Worm (Caenorhabditis elegans) whole organism, L4 larva: ENCODE data around the gene chil-23.

Experiments
- F10B5.3 ChIP-seq: sonication (generic microtip); optimal IDR thresholded peaks from 2 replicates; lab custom pipeline; 2016; ENCODE audit warnings: mild to moderate bottlenecking, missing genetic modification characterization, missing compliant biosample characterization
- F37D6.2 ChIP-seq: sonication (generic microtip); optimal IDR thresholded peaks from 2 replicates; lab custom pipeline; 2016; ENCODE audit warnings: mild to moderate bottlenecking, missing genetic modification characterization, missing compliant biosample characterization
- F44E2.7 ChIP-seq: fragments of 200-800 bp; sonication (Bioruptor generic); IDR thresholded peaks from 2 replicates; pipeline ENCODE4 v2.1.2; 2022; ENCODE audit warnings: missing genetic modification characterization, missing compliant biosample characterization
- F49E8.2 ChIP-seq: sonication (generic microtip); optimal IDR thresholded peaks from 2 replicates; lab custom pipeline; 2016; ENCODE audit warnings: missing compliant biosample characterization, mild to moderate bottlenecking, missing genetic modification characterization, borderline replicate concordance
- R02D3.7 ChIP-seq: fragments of 150-350 bp; sonication (generic microtip); optimal IDR thresholded peaks from 3 replicates; lab custom pipeline; 2014; ENCODE audit warnings: missing biosample characterization, missing genetic modification characterization
- Y75B8A.6 ChIP-seq: fragments of 200-800 bp; sonication (Bioruptor generic); IDR thresholded peaks from 2 replicates; pipeline ENCODE4 v1.3.6; 2022; ENCODE audit warnings: missing genetic modification reagents, missing genetic modification characterization, missing compliant biosample characterization
- ZK337.2 ChIP-seq: fragments of 200-800 bp; sonication (Bioruptor generic); IDR thresholded peaks from 2 replicates; pipeline ENCODE4 v1.3.6; 2022; ENCODE audit warnings: missing genetic modification reagents, missing genetic modification characterization, missing compliant biosample characterization
- aha-1 ChIP-seq: fragments of 150-350 bp; peaks from one replicate; lab custom pipeline; 2014; ENCODE audit warnings: missing biosample characterization, missing genetic modification characterization
- aly-2 ChIP-seq: sonication (generic microtip); optimal IDR thresholded peaks from 2 replicates; lab custom pipeline; 2018; ENCODE audit warnings: missing biosample characterization, missing genetic modification characterization
- ceh-20 ChIP-seq: fragments of 200-800 bp; sonication (Bioruptor generic); IDR thresholded peaks from 2 replicates; pipeline ENCODE4 v1.3.6; 2022; ENCODE audit warnings: missing genetic modification reagents, missing genetic modification characterization, missing compliant biosample characterization
- ceh-32 ChIP-seq: sonication (generic microtip); optimal IDR thresholded peaks from 2 replicates; lab custom pipeline; 2016; ENCODE audit warnings: mild to moderate bottlenecking, missing genetic modification characterization, missing compliant biosample characterization; ENCODE audit not compliant: poor library complexity
- ceh-82 ChIP-seq: sonication (generic microtip); optimal IDR thresholded peaks from 2 replicates; lab custom pipeline; 2017; ENCODE audit warnings: missing biosample characterization, missing genetic modification characterization
- ces-1 ChIP-seq: fragments of 150-350 bp; sonication (generic microtip); optimal IDR thresholded peaks from 4 replicates; lab custom pipeline; 2014; ENCODE audit warnings: missing biosample characterization, missing genetic modification reagents, missing genetic modification characterization
- ctbp-1 ChIP-seq: fragments of 200-800 bp; sonication (Bioruptor generic); IDR thresholded peaks from 2 replicates; pipeline ENCODE4 v1.3.6; 2022; ENCODE audit warnings: missing genetic modification reagents, missing genetic modification characterization, missing compliant biosample characterization
- daf-12 ChIP-seq: fragments of 150-350 bp; optimal IDR thresholded peaks from 2 replicates; lab custom pipeline; 2014; ENCODE audit warnings: missing biosample characterization, missing genetic modification reagents, missing genetic modification characterization
- daf-16 ChIP-seq, 3 experiments: sonication (generic microtip); optimal IDR thresholded peaks; 2 replicates each; lab custom pipeline; 2016 to 2017; ENCODE audit warnings: missing genetic modification characterization in 3 of 3, missing genetic modification reagents in 3 of 3, mild to moderate bottlenecking in 2 of 3, missing compliant biosample characterization in 2 of 3, missing biosample characterization in 1 of 3, moderate library complexity in 1 of 3
- daf-8 ChIP-seq: fragments of 200-800 bp; sonication (Bioruptor generic); IDR thresholded peaks from 2 replicates; pipeline ENCODE4 v1.3.6; 2022; ENCODE audit warnings: missing genetic modification characterization, missing compliant biosample characterization
- dmd-6 ChIP-seq: fragments of 200-800 bp; sonication (Bioruptor generic); IDR thresholded peaks from 2 replicates; pipeline ENCODE4 v1.3.6; 2022; ENCODE audit warnings: missing genetic modification reagents, missing genetic modification characterization, missing compliant biosample characterization
- duxl-1 ChIP-seq: sonication (generic microtip); optimal IDR thresholded peaks from 2 replicates; lab custom pipeline; 2016; ENCODE audit warnings: mild to moderate bottlenecking, missing genetic modification characterization, moderate library complexity, missing compliant biosample characterization; ENCODE audit not compliant: poor library complexity
- dve-1 ChIP-seq: sonication (generic microtip); optimal IDR thresholded peaks from 2 replicates; lab custom pipeline; 2017; ENCODE audit warnings: antibody characterized with exemption, mild to moderate bottlenecking, missing genetic modification characterization, missing compliant biosample characterization; ENCODE audit not compliant: insufficient read depth
- fos-1 ChIP-seq: fragments of 150-350 bp; optimal IDR thresholded peaks from 2 replicates; lab custom pipeline; 2014; ENCODE audit warnings: missing biosample characterization, missing genetic modification characterization
- hif-1 ChIP-seq, 2 experiments: sonication (generic microtip); optimal IDR thresholded peaks; 2 replicates each; lab custom pipeline; 2016 to 2017; ENCODE audit warnings: missing compliant biosample characterization in 2 of 2, missing genetic modification characterization in 2 of 2, missing genetic modification reagents in 2 of 2, missing genotype in 2 of 2, mild to moderate bottlenecking in 1 of 2
- hlh-11 ChIP-seq: fragments of 200-800 bp; sonication (Bioruptor generic); optimal IDR thresholded peaks from 2 replicates; lab custom pipeline; 2018; ENCODE audit warnings: mild to moderate bottlenecking, missing genetic modification characterization, missing compliant biosample characterization
- hlh-30 ChIP-seq: sonication (generic microtip); optimal IDR thresholded peaks from 2 replicates; lab custom pipeline; 2017; ENCODE audit warnings: antibody characterized with exemption, mild to moderate bottlenecking, missing genetic modification characterization, missing compliant biosample characterization; ENCODE audit not compliant: insufficient read depth
- lin-1 ChIP-seq: fragments of 200-800 bp; sonication (Bioruptor generic); IDR thresholded peaks from 2 replicates; pipeline ENCODE4 v1.3.6; 2022; ENCODE audit warnings: missing genetic modification reagents, missing genetic modification characterization, missing compliant biosample characterization
- lin-38 ChIP-seq: fragments of 200-800 bp; sonication (Bioruptor generic); IDR thresholded peaks from 2 replicates; pipeline ENCODE4 v1.3.6; 2022; ENCODE audit warnings: missing genetic modification reagents, missing genetic modification characterization, missing compliant biosample characterization
- lir-3 ChIP-seq: sonication (generic microtip); optimal IDR thresholded peaks from 2 replicates; lab custom pipeline; 2016; ENCODE audit warnings: mild to moderate bottlenecking, missing genetic modification characterization, missing compliant biosample characterization
- lsy-2 ChIP-seq, 2 experiments: fragments of 150-350 bp in 1 of 2; sonication (generic microtip) in 1 of 2; optimal IDR thresholded peaks; 2 replicates each; lab custom pipeline; 2014 to 2017; ENCODE audit warnings: missing biosample characterization in 2 of 2, missing genetic modification characterization in 2 of 2
- nhr-28 ChIP-seq: fragments of 150-350 bp; optimal IDR thresholded peaks from 2 replicates; lab custom pipeline; 2014; ENCODE audit warnings: missing biosample characterization, missing genetic modification characterization
- nhr-6 ChIP-seq: fragments of 150-350 bp; optimal IDR thresholded peaks from 2 replicates; lab custom pipeline; 2014; ENCODE audit warnings: missing biosample characterization, missing genetic modification characterization
- nhr-77 ChIP-seq: fragments of 150-350 bp; optimal IDR thresholded peaks from 2 replicates; lab custom pipeline; 2014; ENCODE audit warnings: missing biosample characterization, missing genetic modification characterization
- pqm-1 ChIP-seq: sonication (generic microtip); optimal IDR thresholded peaks from 2 replicates; lab custom pipeline; 2017; ENCODE audit warnings: missing biosample characterization, missing genetic modification characterization
- sdz-12 ChIP-seq: fragments of 200-800 bp; sonication (Bioruptor generic); optimal IDR thresholded peaks from 2 replicates; lab custom pipeline; 2018; ENCODE audit warnings: mild to moderate bottlenecking, missing genetic modification characterization, missing compliant biosample characterization
- spr-1 ChIP-seq: sonication (generic microtip); optimal IDR thresholded peaks from 2 replicates; lab custom pipeline; 2016; ENCODE audit warnings: mild to moderate bottlenecking, missing genetic modification characterization, missing compliant biosample characterization
- unc-62 ChIP-seq, 3 experiments: fragments of 150-350 bp in 1 of 3; sonication (generic microtip); optimal IDR thresholded peaks in 2 of 3; peaks in 1 of 3; 1 replicate in 1 of 3; 2 replicates in 2 of 3; lab custom pipeline; 2014 to 2017; ENCODE audit warnings: missing biosample characterization in 3 of 3, missing genetic modification characterization in 3 of 3, missing genetic modification reagents in 3 of 3, missing genotype in 1 of 3
- vab-7 ChIP-seq: fragments of 200-800 bp; sonication (Bioruptor generic); IDR thresholded peaks from 2 replicates; pipeline ENCODE4 v1.3.6; 2022; ENCODE audit warnings: missing genetic modification reagents, missing genetic modification characterization, missing compliant biosample characterization
- zfp-2 ChIP-seq: sonication (generic microtip); optimal IDR thresholded peaks from 2 replicates; lab custom pipeline; 2016; ENCODE audit warnings: mild to moderate bottlenecking, missing genetic modification characterization, missing compliant biosample characterization
- zip-2 ChIP-seq: fragments of 150-350 bp; optimal IDR thresholded peaks from 2 replicates; lab custom pipeline; 2014; ENCODE audit warnings: missing biosample characterization, missing genetic modification characterization

chil-23 gene

DNA sequence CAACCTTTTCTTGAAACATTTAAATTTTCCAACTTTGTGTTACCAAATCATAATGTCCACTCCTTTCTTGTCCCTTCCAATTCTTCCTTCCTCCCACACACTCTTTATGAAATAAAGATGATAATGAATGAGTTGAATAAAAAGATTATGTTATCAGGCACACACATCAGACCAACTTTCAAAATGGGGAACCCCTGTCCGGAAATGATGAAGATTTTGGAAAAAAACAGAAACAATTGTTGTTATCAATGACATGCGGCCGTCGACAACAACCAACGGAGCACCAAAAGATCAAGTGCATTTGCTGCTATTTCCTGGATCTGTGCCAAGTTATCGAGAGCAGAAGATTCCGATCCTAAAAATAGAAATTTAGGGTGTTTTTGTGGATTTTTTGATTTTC, 14.9 kb upstream of the chil-23 start:
- TF ChIP-seq dve-1 (tag; lab: Kevin White, UChicago), result peak; percentile 39
- peak; percentile 17 for TF ChIP-seq pqm-1 (tag; lab: Kevin White, UChicago)
- no peak for TF ChIP-seq nhr-6
- peak; percentile 42; the same call in 1 of the 2 replicates for TF ChIP-seq lin-1 (GFP tag; lab: Robert Waterston, UW)
- TF ChIP-seq hlh-11 (tag; lab: Kevin White, UChicago), result peak; percentile 30
- TF ChIP-seq nhr-28 (tag; lab: Kevin White, UChicago), result peak; percentile 54
- TF ChIP-seq daf-12 (tag; lab: Kevin White, UChicago), result no peak
- peak; percentile 37 for TF ChIP-seq aha-1 (tag; lab: Kevin White, UChicago)
- peak in 1 of 2 experiments; percentile 21 for TF ChIP-seq daf-16 (GFP tag; optimal IDR thresholded peaks at IDR 0.05; lab: Kevin White, UChicago)
- TF ChIP-seq daf-16 (tag; optimal IDR thresholded peaks at IDR 0.05; lab: Kevin White, UChicago), result peak; percentile 78
- TF ChIP-seq ceh-20 (GFP tag; lab: Robert Waterston, UW), result no peak
- peak in 1 of 2 experiments; percentile 59 for TF ChIP-seq hif-1 (tag; optimal IDR thresholded peaks at IDR 0.05; lab: Kevin White, UChicago)
- TF ChIP-seq unc-62 (GFP tag; optimal IDR thresholded peaks at IDR 0.05 in 1 of 2; lab: Kevin White, UChicago), result peak in 1 of 2 experiments; percentile 90
- no peak for TF ChIP-seq unc-62 (tag; optimal IDR thresholded peaks at IDR 0.05; lab: Kevin White, UChicago)
- peak; percentile 66 for TF ChIP-seq dmd-6 (GFP tag; lab: Robert Waterston, UW)
- no peak for TF ChIP-seq zip-2 (tag; lab: Kevin White, UChicago)
- TF ChIP-seq, all 104 proteins: peak for 10

DNA sequence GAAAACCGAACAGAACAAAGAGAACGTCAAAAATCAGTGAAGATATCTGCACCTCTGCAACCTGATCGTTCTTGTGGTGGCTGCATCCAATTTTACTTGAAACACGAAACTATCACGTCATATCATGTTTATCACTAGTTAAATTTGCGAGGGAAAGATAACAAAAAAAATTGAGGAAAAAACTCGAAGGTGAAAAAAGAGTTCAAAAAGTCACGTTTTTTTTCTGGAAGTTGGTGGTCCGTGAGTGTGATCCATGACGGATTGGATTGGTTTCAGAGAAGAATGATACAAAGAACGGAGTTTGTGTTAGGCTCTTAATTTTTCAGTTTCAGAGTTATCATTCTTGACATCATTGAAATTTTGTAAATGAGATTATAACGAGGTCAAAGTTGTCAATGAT, 14.1 kb upstream of the chil-23 start:
- TF ChIP-seq F10B5.3 (tag; lab: Kevin White, UChicago) (no peak), Y75B8A.6 (GFP tag; lab: Robert Waterston, UW) (no peak), daf-16 (GFP tag; optimal IDR thresholded peaks at IDR 0.05; lab: Kevin White, UChicago) (no peak), daf-16 (tag; optimal IDR thresholded peaks at IDR 0.05; lab: Kevin White, UChicago) (peak; percentile 19), pqm-1 (tag; lab: Kevin White, UChicago) (peak; percentile 8), daf-8 (GFP tag; lab: Robert Waterston, UW) (no peak), vab-7 (no peak), hlh-30 (tag; lab: Kevin White, UChicago) (peak; percentile 27), ZK337.2 (GFP tag; lab: Robert Waterston, UW) (no peak), nhr-77 (no peak), duxl-1 (no peak), F37D6.2 (tag; lab: Kevin White, UChicago) (no peak), sdz-12 (GFP tag; lab: Kevin White, UChicago) (no peak), nhr-28 (tag; lab: Kevin White, UChicago) (peak; percentile 23), hlh-11 (tag; lab: Kevin White, UChicago) (peak; percentile 37), F44E2.7 (GFP tag; lab: Robert Waterston, UW) (no peak), dmd-6 (GFP tag; lab: Robert Waterston, UW) (peak; percentile 56), hif-1 (tag; optimal IDR thresholded peaks at IDR 0.05; lab: Kevin White, UChicago) (peak in 1 of 2 experiments; percentile 82)

DNA sequence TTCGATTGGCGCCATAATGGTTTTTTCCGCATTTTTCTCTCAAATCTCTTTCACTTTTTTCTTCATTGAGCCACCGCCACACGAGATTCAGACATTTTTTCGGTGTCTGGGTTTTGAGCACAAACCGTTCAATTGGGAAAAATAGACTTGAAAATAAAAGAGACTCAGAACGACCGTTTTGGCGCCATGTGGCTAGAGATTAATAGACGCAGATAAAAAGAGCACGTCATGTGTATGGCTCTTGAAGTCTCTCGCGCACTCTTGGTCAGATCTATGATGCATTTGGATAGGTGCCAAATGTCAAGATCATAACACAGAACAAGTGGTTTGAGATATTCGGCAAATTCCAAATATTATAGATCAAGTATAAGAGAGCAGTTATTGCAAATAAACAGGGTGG, 13.0 kb upstream of the chil-23 start:
- no peak for TF ChIP-seq daf-16 (GFP tag; optimal IDR thresholded peaks at IDR 0.05; lab: Kevin White, UChicago)
- peak; percentile 14 for TF ChIP-seq daf-16 (tag; optimal IDR thresholded peaks at IDR 0.05; lab: Kevin White, UChicago)
- no peak for TF ChIP-seq lin-38 (GFP tag; lab: Robert Waterston, UW)
- TF ChIP-seq ceh-32 (tag; lab: Kevin White, UChicago), result no peak
- peak; percentile 47; the same call in 1 of the 2 replicates for TF ChIP-seq dmd-6 (GFP tag; lab: Robert Waterston, UW)
- no peak for TF ChIP-seq F49E8.2 (tag; lab: Kevin White, UChicago)
- TF ChIP-seq lsy-2 (tag; optimal IDR thresholded peaks at IDR 0.05; lab: Kevin White, UChicago), result no peak
- TF ChIP-seq ceh-82, result no peak
- no peak for TF ChIP-seq ctbp-1 (GFP tag; lab: Robert Waterston, UW)
- no peak for TF ChIP-seq lir-3
- TF ChIP-seq spr-1 (tag; lab: Kevin White, UChicago), result no peak
- no peak for TF ChIP-seq R02D3.7 (tag; lab: Kevin White, UChicago)
- TF ChIP-seq zfp-2, result no peak
- TF ChIP-seq aly-2 (tag; lab: Kevin White, UChicago), result no peak
- TF ChIP-seq fos-1, result no peak
- no peak for TF ChIP-seq ces-1 (GFP tag; lab: Kevin White, UChicago)
- peak; percentile 87 for TF ChIP-seq aha-1 (tag; lab: Kevin White, UChicago)
- TF ChIP-seq, all 104 proteins: peak for 3
